Fruit fly (Drosophila melanogaster) Kc167 (cell line): ENCODE results near the gene CG44271.

Source experiments
- Myc ChIP-seq: fragments of >200 bp; optimal IDR thresholded peaks from 2 replicates; lab custom pipeline; 2017; ENCODE audit warnings: missing external identifiers
- Sin3A ChIP-seq: fragments of >200 bp; optimal IDR thresholded peaks from 2 replicates; lab custom pipeline; 2018; ENCODE audit warnings: missing external identifiers
- h ChIP-seq: fragments of >200 bp; optimal IDR thresholded peaks from 3 replicates; lab custom pipeline; 2018; ENCODE audit warnings: missing external identifiers
- insv ChIP-seq: fragments of >200 bp; optimal IDR thresholded peaks from 3 replicates; lab custom pipeline; 2018; ENCODE audit warnings: missing external identifiers
- psq ChIP-seq: fragments of >200 bp; optimal IDR thresholded peaks from 2 replicates; lab custom pipeline; 2017; ENCODE audit warnings: missing external identifiers
- ttk ChIP-seq: sonication (Bioruptor generic); optimal IDR thresholded peaks from 2 replicates; lab custom pipeline; 2017; ENCODE audit warnings: missing external identifiers

CG44271 gene

DNA sequence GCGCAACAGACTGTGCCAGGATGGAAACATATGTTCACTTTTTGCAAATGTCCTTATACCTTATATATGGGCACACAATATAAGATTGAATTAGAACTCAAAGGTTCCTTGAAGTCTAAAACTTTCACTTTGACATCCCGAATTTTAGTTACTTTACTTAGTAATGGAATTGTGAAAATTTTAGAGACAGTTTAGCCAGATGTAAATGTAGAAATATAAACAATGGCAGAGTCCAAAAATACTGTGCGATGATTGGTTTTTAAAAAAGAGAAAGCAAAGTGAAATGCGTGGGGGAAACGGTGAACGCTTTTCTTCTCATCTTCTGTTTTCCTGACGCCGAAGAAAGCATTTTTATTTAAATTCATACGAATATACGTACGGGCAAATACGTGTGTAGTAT is at the start of gene CG44271:
CG44271 (minus strand) TSS at position 101 of the 400 bp plus-strand sequence.
- no peak for TF ChIP-seq Sin3A (lab: Kevin White, UChicago)
- TF ChIP-seq psq: no peak
- no peak for TF ChIP-seq h
- TF ChIP-seq Myc (lab: Kevin White, UChicago): no peak
- no peak for TF ChIP-seq ttk (lab: Kevin White, UChicago)
- TF ChIP-seq insv (lab: Kevin White, UChicago): no peak

DNA sequence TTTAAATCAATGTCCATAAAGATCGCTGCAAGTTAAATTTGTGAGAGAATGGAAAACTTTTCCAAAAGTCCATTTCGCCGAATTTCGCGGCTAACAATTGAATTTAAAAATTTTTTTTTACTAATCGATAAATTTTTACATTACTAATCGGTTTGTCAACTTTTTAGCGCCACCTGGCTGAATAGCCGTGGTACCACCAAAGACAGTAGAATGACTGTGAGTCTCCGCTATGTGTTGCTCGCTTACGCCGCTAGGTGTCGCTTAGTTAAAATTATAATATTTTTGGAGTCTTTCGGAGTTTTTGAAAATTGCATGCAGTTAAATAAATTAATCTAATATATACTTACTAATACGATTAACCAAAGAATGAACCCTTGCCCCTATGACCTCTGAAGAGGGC is 49.7 kb upstream of the CG44271 start:
- no peak for TF ChIP-seq ttk (lab: Kevin White, UChicago)
- no peak for TF ChIP-seq Myc (lab: Kevin White, UChicago)
- no peak for TF ChIP-seq psq

DNA sequence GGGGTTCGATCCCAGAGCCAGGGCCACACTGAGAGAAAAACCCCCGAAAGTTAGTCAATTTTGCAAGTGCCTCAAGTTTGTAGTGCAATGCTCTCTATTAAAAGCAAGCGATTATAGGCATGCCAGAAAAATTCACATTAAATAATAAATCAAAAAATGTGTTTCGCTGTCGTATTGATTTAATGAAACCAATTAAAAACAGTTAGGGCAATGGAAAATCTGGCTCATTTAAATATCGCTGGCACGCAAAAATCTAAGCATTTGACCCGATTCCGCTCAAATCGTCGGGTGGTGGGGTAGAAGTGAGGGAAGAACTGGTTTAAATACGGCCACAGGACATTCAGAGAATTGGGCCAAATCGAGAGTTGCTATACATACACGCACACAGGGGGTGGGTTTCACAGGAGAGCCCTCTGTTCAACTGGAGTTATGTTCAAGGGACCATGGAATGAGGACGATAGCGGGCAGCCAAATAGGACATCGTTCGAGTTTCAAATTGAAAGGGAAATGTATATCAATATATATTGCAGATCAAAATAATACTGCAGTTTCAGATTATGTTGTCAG is 47.3 kb upstream of the CG44271 start:
- TF ChIP-seq ttk (lab: Kevin White, UChicago): no peak
- no peak for TF ChIP-seq h
- TF ChIP-seq Myc (lab: Kevin White, UChicago): no peak
- no peak for TF ChIP-seq psq
- no peak for TF ChIP-seq Sin3A (lab: Kevin White, UChicago)
- no peak for TF ChIP-seq insv (lab: Kevin White, UChicago)

DNA sequence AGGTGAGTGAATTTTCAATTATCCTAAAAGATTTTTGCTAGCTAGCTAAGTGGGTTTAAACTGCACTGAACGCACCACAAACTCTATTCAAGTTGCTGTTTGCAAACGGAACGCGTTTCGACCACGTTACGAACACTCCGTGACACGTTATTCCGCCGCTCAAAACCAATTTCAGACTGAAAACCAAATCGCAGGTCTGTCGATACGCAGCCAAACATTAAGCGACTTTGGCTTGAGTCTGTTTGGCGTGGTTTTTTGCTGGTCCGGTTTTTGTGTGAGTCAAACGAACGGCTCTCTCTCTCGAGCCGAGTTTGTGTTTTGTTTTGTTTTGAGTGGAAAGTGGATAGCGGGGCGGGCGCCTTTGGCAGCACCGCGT is 46.7 kb upstream of the CG44271 start:
- TF ChIP-seq psq (no peak), h (no peak), ttk (lab: Kevin White, UChicago) (no peak), insv (lab: Kevin White, UChicago) (no peak), Myc (lab: Kevin White, UChicago) (no peak), Sin3A (lab: Kevin White, UChicago) (no peak)

DNA sequence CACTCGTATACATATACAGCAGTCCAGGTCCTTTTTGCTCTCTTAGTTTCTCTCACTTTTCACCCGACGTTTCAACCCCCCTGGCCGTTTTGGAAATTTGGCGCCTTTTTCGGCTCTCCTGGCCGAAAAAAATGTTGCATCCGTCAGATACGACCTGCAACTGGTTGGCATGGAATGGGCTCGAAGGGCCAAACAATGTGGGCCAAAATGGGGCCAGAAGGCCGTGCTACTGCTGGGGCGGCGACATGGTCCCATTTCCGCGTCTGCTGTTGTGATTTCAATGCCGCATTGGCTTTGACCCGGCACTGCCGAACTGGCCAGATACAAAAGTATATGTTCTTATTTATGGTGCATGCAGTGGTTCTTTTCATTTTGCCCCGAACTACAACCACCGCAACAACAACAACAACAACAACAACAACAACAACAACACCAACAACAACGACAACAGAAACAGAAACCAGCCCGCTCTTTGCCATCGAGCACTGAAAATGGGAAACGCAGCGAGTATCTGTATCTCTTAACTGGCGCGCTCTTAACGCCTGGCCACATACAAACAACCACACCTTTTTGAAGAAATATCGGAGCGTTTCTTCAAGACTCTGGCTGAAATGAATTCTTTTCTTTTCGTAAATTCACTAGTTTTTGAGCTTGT is 46.2 kb upstream of the CG44271 start:
- no peak for TF ChIP-seq insv (lab: Kevin White, UChicago)
- no peak for TF ChIP-seq h
- TF ChIP-seq ttk (lab: Kevin White, UChicago): no peak
- no peak for TF ChIP-seq Myc (lab: Kevin White, UChicago)
- no peak for TF ChIP-seq Sin3A (lab: Kevin White, UChicago)
- TF ChIP-seq psq: no peak

DNA sequence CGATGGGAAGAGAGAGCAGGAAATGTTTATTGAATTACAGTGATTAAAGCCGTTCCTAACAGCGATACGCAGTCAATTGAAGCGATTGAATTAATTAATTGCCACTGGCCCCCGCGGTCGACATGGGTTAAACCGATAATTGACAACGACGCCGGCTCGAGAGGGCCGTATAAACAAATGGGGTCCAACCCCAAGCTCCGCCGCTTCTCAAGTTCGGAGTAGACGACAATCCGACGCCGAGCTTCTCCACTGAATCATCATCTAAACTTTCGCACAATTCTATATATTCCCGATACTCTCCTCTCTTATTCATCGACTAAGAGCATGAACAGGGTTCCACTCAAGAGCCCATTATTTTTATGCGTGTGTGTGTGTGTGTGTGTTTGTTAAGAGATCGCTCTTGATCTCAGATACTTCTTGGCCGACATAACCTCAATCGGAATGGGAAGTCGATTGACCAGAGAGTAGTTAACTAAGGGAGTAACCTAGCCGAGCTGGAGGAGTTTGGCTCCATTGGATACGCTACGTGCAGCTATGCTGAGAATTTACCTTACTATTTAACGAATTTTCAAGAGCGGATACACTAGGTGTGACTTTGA is 44.2 kb upstream of the CG44271 start:
- TF ChIP-seq ttk (lab: Kevin White, UChicago): no peak
- TF ChIP-seq Myc (lab: Kevin White, UChicago): no peak
- no peak for TF ChIP-seq psq
- TF ChIP-seq h: no peak
- no peak for TF ChIP-seq Sin3A (lab: Kevin White, UChicago)
- no peak for TF ChIP-seq insv (lab: Kevin White, UChicago)

DNA sequence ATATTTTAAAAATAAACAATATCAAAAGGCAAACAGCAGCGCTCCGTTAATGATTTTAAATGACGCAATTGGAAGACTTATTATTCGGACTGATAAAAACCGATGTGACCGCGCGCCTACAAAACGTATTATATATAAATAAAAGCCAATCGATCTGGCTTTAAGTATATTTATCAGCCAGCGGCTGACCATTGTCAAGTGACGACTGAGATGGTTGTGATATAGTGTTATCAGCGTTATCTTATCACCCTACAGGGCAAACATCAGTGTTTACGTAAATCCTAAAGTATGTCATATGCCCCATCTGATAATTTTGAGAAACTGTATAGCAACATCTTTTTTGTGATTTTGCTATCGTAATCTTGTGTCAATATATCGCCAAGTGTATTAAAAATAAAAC is 41.6 kb upstream of the CG44271 start:
- TF ChIP-seq Myc (lab: Kevin White, UChicago) (no peak), ttk (lab: Kevin White, UChicago) (no peak), insv (lab: Kevin White, UChicago) (no peak), h (no peak), psq (no peak), Sin3A (lab: Kevin White, UChicago) (no peak)

DNA sequence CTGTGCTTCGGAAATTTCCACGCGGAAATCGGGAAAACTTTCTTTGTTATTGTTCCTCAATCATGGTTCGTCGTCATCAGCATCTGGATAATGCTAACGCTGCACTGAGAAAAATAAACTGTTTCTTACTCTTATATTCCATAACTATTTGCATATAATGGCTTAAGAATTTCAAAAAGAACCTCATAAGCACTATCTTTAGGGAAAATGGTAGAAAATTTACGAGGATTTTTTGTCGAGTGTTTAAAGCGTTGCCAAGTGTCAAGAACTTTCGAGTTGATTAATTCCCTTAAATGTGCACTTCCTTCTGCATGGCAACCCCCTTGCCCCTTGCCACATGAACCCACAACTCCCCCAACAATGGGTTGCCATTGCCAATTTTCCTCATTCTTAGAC is 40.3 kb upstream of the CG44271 start:
- no peak for TF ChIP-seq Sin3A (lab: Kevin White, UChicago)
- TF ChIP-seq insv (lab: Kevin White, UChicago): no peak
- TF ChIP-seq Myc (lab: Kevin White, UChicago): no peak
- no peak for TF ChIP-seq h

DNA sequence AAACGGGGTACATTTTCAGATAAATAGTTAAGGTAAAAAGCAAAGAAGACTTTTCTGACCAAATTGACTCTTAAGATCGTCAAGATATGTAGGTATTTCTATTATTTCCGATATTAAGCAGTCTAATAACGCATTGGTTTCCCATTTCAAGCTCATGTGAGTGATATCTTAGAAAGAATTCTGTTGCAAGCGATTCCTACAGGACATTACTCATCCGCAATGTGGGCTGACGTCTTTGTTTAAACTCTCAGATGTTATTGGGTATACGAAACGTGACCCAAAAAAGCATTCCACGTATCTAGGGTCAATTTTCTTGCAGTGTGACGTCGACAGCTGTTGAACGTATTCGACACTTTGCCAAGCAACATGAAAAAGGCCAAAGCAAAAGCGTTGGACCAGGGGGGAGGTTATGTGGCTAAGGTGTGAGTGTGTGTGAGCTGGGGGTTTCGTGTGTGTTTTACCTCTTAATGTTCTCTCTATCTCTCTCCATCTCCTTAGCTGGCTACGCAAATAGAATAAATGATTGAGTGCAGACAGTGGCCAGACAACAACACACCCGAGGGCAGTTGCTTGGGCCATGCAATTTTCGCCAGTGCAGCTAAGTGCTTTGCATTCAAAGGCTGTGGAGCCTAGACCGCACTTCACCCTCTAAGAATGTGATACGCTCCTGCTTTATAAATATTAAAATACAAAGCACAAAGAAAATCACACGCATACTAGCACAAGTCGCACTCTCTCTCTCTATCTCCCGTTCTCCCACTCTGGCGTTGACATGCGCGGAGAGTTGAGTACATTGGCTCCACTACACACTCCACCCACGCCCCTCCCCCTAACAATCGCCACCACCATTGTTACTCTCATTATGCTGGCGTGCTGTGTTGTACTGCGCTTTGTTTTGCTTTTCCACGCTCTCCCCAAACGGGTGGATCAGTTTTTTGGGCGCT is 39.6 kb upstream of the CG44271 start:
- TF ChIP-seq Sin3A (lab: Kevin White, UChicago) (no peak), psq (no peak), insv (lab: Kevin White, UChicago) (no peak), ttk (lab: Kevin White, UChicago) (no peak), h (no peak)

DNA sequence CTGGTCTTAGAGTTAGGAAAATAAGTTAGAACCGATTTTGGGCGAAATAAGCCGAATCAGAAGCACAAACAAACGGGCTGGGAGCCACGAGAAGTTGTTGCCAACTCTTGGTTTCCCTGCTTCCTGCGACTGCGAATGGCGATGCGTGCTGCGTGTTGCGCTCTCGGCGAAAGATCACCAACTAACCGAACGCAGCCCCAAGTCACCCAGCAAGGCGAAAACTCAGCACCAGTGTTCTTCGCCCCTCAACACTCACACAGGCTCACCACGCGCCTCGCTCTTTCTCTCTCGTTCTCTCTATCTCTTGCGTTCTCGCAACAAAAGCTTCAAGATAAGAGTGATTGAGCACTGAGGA is 38.9 kb upstream of the CG44271 start, which contains the start of gene nrv1:
nrv1 (minus strand) TSS at position 188 of the 355 bp plus-strand sequence.
- TF ChIP-seq insv (lab: Kevin White, UChicago) (no peak), Sin3A (lab: Kevin White, UChicago) (no peak), ttk (lab: Kevin White, UChicago) (no peak), Myc (lab: Kevin White, UChicago) (no peak), psq (no peak), h (no peak)

DNA sequence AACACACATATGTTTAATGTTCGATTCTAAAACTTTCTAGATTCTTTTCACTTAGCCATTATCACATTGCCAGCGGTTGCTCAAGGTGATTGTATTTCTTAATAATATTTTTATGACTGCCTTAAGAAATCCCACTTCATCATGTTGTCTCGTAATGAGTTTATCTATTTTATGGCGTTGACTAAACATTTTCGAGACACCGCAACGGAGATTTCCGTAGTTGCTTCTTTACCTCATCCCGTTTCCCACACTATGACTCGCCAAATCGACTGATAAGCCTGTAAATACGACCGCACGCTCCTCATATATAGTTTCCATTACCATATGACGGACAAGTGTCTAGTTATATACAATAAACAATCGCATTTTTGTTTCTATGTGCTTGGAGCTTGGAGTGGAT is 37.9 kb upstream of the CG44271 start:
- TF ChIP-seq Myc (lab: Kevin White, UChicago) (no peak), h (no peak), psq (no peak), ttk (lab: Kevin White, UChicago) (no peak), insv (lab: Kevin White, UChicago) (no peak), Sin3A (lab: Kevin White, UChicago) (no peak)

DNA sequence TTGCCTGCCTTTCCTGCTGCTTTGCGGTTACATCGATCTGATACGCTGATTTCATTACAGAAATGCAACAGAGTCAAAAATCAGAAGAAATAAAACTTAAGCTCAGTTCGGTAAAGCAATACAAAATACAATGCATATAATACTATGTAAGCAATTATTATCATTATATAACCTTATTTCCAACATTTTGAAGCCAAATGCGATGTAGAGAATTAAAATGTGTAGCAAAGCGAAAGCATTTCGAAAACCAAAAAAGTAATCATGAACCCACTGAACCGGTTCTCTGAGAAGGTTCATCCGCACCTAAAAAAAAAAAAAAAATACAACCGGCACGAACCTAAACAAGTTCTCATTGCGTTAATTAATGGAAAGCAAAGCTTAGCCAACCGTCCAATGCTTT is 36.5 kb upstream of the CG44271 start:
- TF ChIP-seq ttk (lab: Kevin White, UChicago) (no peak), psq (no peak), insv (lab: Kevin White, UChicago) (no peak), Sin3A (lab: Kevin White, UChicago) (no peak), Myc (lab: Kevin White, UChicago) (no peak), h (no peak)
